Fruit fly (Drosophila melanogaster) whole organism, embryonic: ENCODE data around the gene CG5180.
A peak's percentile ranks its signal among the peaks of the same experiment; 100 is the strongest.

Experiments used
- CG12769 ChIP-seq: fragments of 200-800 bp; sonication (Bioruptor generic); optimal IDR thresholded peaks from 2 replicates; lab custom pipeline; 2019; ENCODE audit warnings: missing biosample characterization, mild to moderate bottlenecking, missing genetic modification characterization, moderate library complexity
- CG13296 ChIP-seq: fragments of 200-800 bp; sonication (Bioruptor generic); optimal IDR thresholded peaks from 3 replicates; lab custom pipeline; 2018; ENCODE audit warnings: missing biosample characterization, mild to moderate bottlenecking, missing genetic modification characterization
- CG13894 ChIP-seq: fragments of 200-800 bp; sonication (Bioruptor generic); optimal IDR thresholded peaks from 3 replicates; lab custom pipeline; 2018; ENCODE audit warnings: missing biosample characterization, mild to moderate bottlenecking, missing genetic modification characterization, moderate library complexity
- CG15696 ChIP-seq: fragments of 200-800 bp; sonication (Bioruptor generic); optimal IDR thresholded peaks from 2 replicates; lab custom pipeline; 2019; ENCODE audit warnings: missing biosample characterization, mild to moderate bottlenecking, missing genetic modification characterization, moderate library complexity
- CG1603 ChIP-seq: fragments of 200-800 bp; sonication (Bioruptor generic); optimal IDR thresholded peaks from 2 replicates; lab custom pipeline; 2019; ENCODE audit warnings: missing biosample characterization, mild to moderate bottlenecking, missing genetic modification characterization, moderate library complexity
- CG17802 ChIP-seq: fragments of 200-800 bp; sonication (Bioruptor generic); optimal IDR thresholded peaks from 2 replicates; lab custom pipeline; 2018; ENCODE audit warnings: missing biosample characterization, mild to moderate bottlenecking, missing genetic modification characterization, moderate library complexity
- CG31441 ChIP-seq: fragments of 200-800 bp; sonication (Bioruptor generic); IDR thresholded peaks from 2 replicates; pipeline ENCODE4 v1.3.6; 2022; ENCODE audit warnings: missing biosample characterization, missing genetic modification characterization
- CG32532 ChIP-seq: fragments of 200-800 bp; sonication (Bioruptor generic); IDR thresholded peaks from 2 replicates; pipeline ENCODE4 v1.3.6; 2022; ENCODE audit warnings: missing biosample characterization, missing genetic modification characterization
- CG3407 ChIP-seq: fragments of 200-800 bp; sonication (Bioruptor generic); optimal IDR thresholded peaks from 2 replicates; lab custom pipeline; 2018; ENCODE audit warnings: missing biosample characterization, mild to moderate bottlenecking, missing genetic modification characterization
- CG6689 ChIP-seq: fragments of 200-800 bp; sonication (Bioruptor generic); IDR thresholded peaks from 2 replicates; pipeline ENCODE4 v1.3.6; 2022; ENCODE audit warnings: missing biosample characterization, missing genetic modification characterization
- CG6765 ChIP-seq: fragments of 200-800 bp; sonication (Bioruptor generic); optimal IDR thresholded peaks from 3 replicates; lab custom pipeline; 2017; ENCODE audit warnings: missing biosample characterization, mild to moderate bottlenecking, missing genetic modification characterization
- CG6813 ChIP-seq: fragments of 200-800 bp; sonication (Bioruptor generic); optimal IDR thresholded peaks from 2 replicates; lab custom pipeline; 2017; ENCODE audit warnings: missing biosample characterization, missing genetic modification characterization, mild to moderate bottlenecking, moderate library complexity, missing genetic modification reagents
- CG7556 ChIP-seq: fragments of 200-800 bp; sonication (Bioruptor generic); optimal IDR thresholded peaks from 2 replicates; lab custom pipeline; 2017; ENCODE audit warnings: missing biosample characterization, mild to moderate bottlenecking, missing genetic modification characterization
- CG7987 ChIP-seq: fragments of 200-800 bp; sonication (Bioruptor generic); optimal IDR thresholded peaks from 2 replicates; lab custom pipeline; 2018; ENCODE audit warnings: missing biosample characterization, mild to moderate bottlenecking, missing genetic modification characterization, moderate library complexity
- CG8089 ChIP-seq: fragments of 200-800 bp; sonication (Bioruptor generic); optimal IDR thresholded peaks from 3 replicates; lab custom pipeline; 2016; ENCODE audit warnings: missing biosample characterization, missing genetic modification characterization
- CG8478 ChIP-seq: fragments of >200 bp; optimal IDR thresholded peaks from 2 replicates; lab custom pipeline; 2018
- CG8765 ChIP-seq: fragments of 200-800 bp; sonication (Bioruptor generic); IDR thresholded peaks from 2 replicates; pipeline ENCODE4 v1.3.6; 2022; ENCODE audit warnings: missing biosample characterization, missing genetic modification characterization
- CrebB ChIP-seq: fragments of 200-800 bp; sonication (Bioruptor generic); optimal IDR thresholded peaks from 3 replicates; lab custom pipeline; 2018; ENCODE audit warnings: missing biosample characterization, mild to moderate bottlenecking, missing genetic modification characterization
- Dek ChIP-seq: fragments of 200-800 bp; sonication (Bioruptor generic); optimal IDR thresholded peaks from 3 replicates; lab custom pipeline; 2019; ENCODE audit warnings: missing biosample characterization, mild to moderate bottlenecking, missing genetic modification characterization, moderate library complexity
- Ets65A ChIP-seq: fragments of 200-800 bp; sonication (Bioruptor generic); peaks from one replicate; lab custom pipeline; 2016; ENCODE audit warnings: missing biosample characterization, missing genetic modification characterization
- HmgZ ChIP-seq: fragments of 200-800 bp; sonication (Bioruptor generic); optimal IDR thresholded peaks from 2 replicates; lab custom pipeline; 2018; ENCODE audit warnings: missing biosample characterization, mild to moderate bottlenecking, missing genetic modification characterization
- Sry-β ChIP-seq: fragments of 200-800 bp; sonication (Bioruptor generic); optimal IDR thresholded peaks from 2 replicates; lab custom pipeline; 2018; ENCODE audit warnings: missing biosample characterization, mild to moderate bottlenecking, missing genetic modification characterization, moderate library complexity
- TFAM ChIP-seq: fragments of 200-800 bp; sonication (Bioruptor generic); optimal IDR thresholded peaks from 2 replicates; lab custom pipeline; 2017; ENCODE audit warnings: missing biosample characterization, missing genetic modification characterization, inconsistent platforms
- Trl ChIP-seq, 3 experiments: fragments of >200 bp in 2 of 3; fragments of 200-800 bp in 1 of 3; sonication (Bioruptor generic) in 1 of 3; optimal IDR thresholded peaks; 2 replicates in 1 of 3; 3 replicates in 2 of 3; lab custom pipeline; 2016 to 2017; ENCODE audit warnings: missing biosample characterization in 1 of 3, missing genetic modification characterization in 1 of 3
- ab ChIP-seq: fragments of 200-800 bp; sonication (Bioruptor generic); optimal IDR thresholded peaks from 2 replicates; lab custom pipeline; 2016; ENCODE audit warnings: missing biosample characterization, missing genetic modification characterization
- bbx ChIP-seq: fragments of 200-800 bp; sonication (Bioruptor generic); IDR thresholded peaks from 2 replicates; pipeline ENCODE4 v1.3.6; 2022; ENCODE audit warnings: missing biosample characterization, missing genetic modification characterization; ENCODE audit not compliant: partially characterized antibody
- crc ChIP-seq: fragments of 200-800 bp; sonication (Bioruptor generic); optimal IDR thresholded peaks from 2 replicates; lab custom pipeline; 2016; ENCODE audit warnings: missing biosample characterization, missing genetic modification characterization
- dan ChIP-seq: fragments of 200-800 bp; sonication (Bioruptor generic); IDR thresholded peaks from 2 replicates; pipeline ENCODE4 v1.3.6; 2022; ENCODE audit warnings: missing biosample characterization, missing genetic modification characterization
- dmrt11E ChIP-seq: fragments of 200-800 bp; sonication (Bioruptor generic); optimal IDR thresholded peaks from 3 replicates; lab custom pipeline; 2018; ENCODE audit warnings: missing biosample characterization, mild to moderate bottlenecking, missing genetic modification characterization, moderate library complexity
- ems ChIP-seq: fragments of 200-800 bp; sonication (Bioruptor generic); optimal IDR thresholded peaks from 3 replicates; lab custom pipeline; 2016; ENCODE audit warnings: missing biosample characterization, missing genetic modification characterization
- grau ChIP-seq: fragments of 200-800 bp; optimal IDR thresholded peaks from 3 replicates; lab custom pipeline; 2019; ENCODE audit warnings: missing biosample characterization, mild to moderate bottlenecking, missing genetic modification characterization, moderate library complexity
- gt ChIP-seq: fragments of 200-800 bp; sonication (Bioruptor generic); IDR thresholded peaks from 2 replicates; pipeline ENCODE4 v1.3.6; 2022; ENCODE audit warnings: missing biosample characterization, missing genetic modification characterization
- insv ChIP-seq, 2 experiments: fragments of 200-800 bp; sonication (Bioruptor generic); optimal IDR thresholded peaks; 3 replicates each; lab custom pipeline; 2016 to 2018; ENCODE audit warnings: missing biosample characterization in 2 of 2, missing genetic modification characterization in 2 of 2
- jing ChIP-seq: fragments of 200-800 bp; sonication (Bioruptor generic); optimal IDR thresholded peaks from 2 replicates; lab custom pipeline; 2018; ENCODE audit warnings: missing biosample characterization, mild to moderate bottlenecking, missing genetic modification characterization
- kni ChIP-seq: fragments of 200-800 bp; sonication (Bioruptor generic); optimal IDR thresholded peaks from 3 replicates; lab custom pipeline; 2017; ENCODE audit warnings: mild to moderate bottlenecking, missing biosample characterization, missing genetic modification reagents, missing genetic modification characterization
- org-1 ChIP-seq: fragments of 200-800 bp; sonication (Bioruptor generic); optimal IDR thresholded peaks from 2 replicates; lab custom pipeline; 2017; ENCODE audit warnings: missing biosample characterization, missing genetic modification characterization
- otp ChIP-seq: fragments of 200-800 bp; sonication (Bioruptor generic); IDR thresholded peaks from 3 replicates; pipeline ENCODE4, ENCODE4 v1.3.6; 2022; ENCODE audit warnings: missing biosample characterization, missing genetic modification characterization
- pita ChIP-seq: fragments of 200-800 bp; sonication (Bioruptor generic); optimal IDR thresholded peaks from 2 replicates; lab custom pipeline; 2017; ENCODE audit warnings: missing biosample characterization, mild to moderate bottlenecking, missing genetic modification characterization
- slp2 ChIP-seq: fragments of 200-800 bp; sonication (Bioruptor generic); optimal IDR thresholded peaks from 2 replicates; lab custom pipeline; 2016; ENCODE audit warnings: missing biosample characterization, missing genetic modification characterization
- sna ChIP-seq: fragments of 200-800 bp; sonication (Bioruptor generic); IDR thresholded peaks from 2 replicates; pipeline ENCODE4 v1.3.6; 2022; ENCODE audit warnings: missing biosample characterization, missing genetic modification characterization; ENCODE audit not compliant: partially characterized antibody
- ssp ChIP-seq: fragments of 200-800 bp; sonication (Bioruptor generic); IDR thresholded peaks from 2 replicates; pipeline ENCODE4 v1.3.6; 2022; ENCODE audit warnings: missing biosample characterization, missing genetic modification characterization
- usp ChIP-seq: fragments of >200 bp; optimal IDR thresholded peaks from 2 replicates; lab custom pipeline; 2017; ENCODE audit warnings: missing biosample characterization, missing genetic modification characterization
- vfl ChIP-seq: fragments of 200-800 bp; sonication (Bioruptor generic); optimal IDR thresholded peaks from 2 replicates; lab custom pipeline; 2016; ENCODE audit warnings: missing biosample characterization, missing genetic modification characterization
- zen ChIP-seq: fragments of 200-800 bp; sonication (Bioruptor generic); optimal IDR thresholded peaks from 3 replicates; lab custom pipeline; 2018; ENCODE audit warnings: missing biosample characterization, mild to moderate bottlenecking, missing genetic modification characterization, moderate library complexity
- zfh1 ChIP-seq: fragments of 200-800 bp; sonication (Bioruptor generic); IDR thresholded peaks from 3 replicates; pipeline ENCODE4 v1.3.6; 2022; ENCODE audit warnings: missing biosample characterization, missing genetic modification characterization

CG5180 gene

dm6 chr3R:20549855-20550603, 7.7 kb upstream of the CG5180 start (continued):
- TF ChIP-seq CrebB (tag; lab: Kevin White, UChicago) (peak; percentile 48), CG13296 (GFP tag; lab: Kevin White, UChicago) (peak; percentile 73)

- TF ChIP-seq CG6689 (GFP tag; lab: Robert Waterston, UW) (peak; percentile 24; the same call in 1 of the 2 replicates), zfh1 (peak; percentile 60; the same call in 2 of the 3 replicates), gt (GFP tag; lab: Robert Waterston, UW) (no peak), CG8478 (no peak), vfl (GFP tag; lab: Kevin White, UChicago) (peak; percentile 38), pita (GFP tag; lab: Kevin White, UChicago) (no peak), usp (GFP tag; lab: Kevin White, UChicago) (no peak), CG13894 (tag; lab: Kevin White, UChicago) (peak; percentile 63), TFAM (GFP tag; lab: Kevin White, UChicago) (peak; percentile 55), Ets65A (peak; percentile 84), ab (no peak), CG6765 (GFP tag; lab: Kevin White, UChicago) (peak; percentile 77), CG7556 (peak; percentile 8), ssp (GFP tag; lab: Robert Waterston, UW) (no peak; the same call in 1 of the 2 replicates), CG15696 (tag; lab: Kevin White, UChicago) (peak; percentile 91), grau (peak; percentile 33), CG6813 (GFP tag; lab: Kevin White, UChicago) (peak; percentile 96), CG32532 (GFP tag; lab: Robert Waterston, UW) (peak; percentile 28), otp (GFP tag; lab: Robert Waterston, UW) (peak; percentile 61; the same call in 2 of the 3 replicates), ems (GFP tag; lab: Kevin White, UChicago) (peak; percentile 46), CG3407 (GFP tag; lab: Kevin White, UChicago) (peak; percentile 91), Trl (optimal IDR thresholded peaks at IDR 0.05; lab: Kevin White, UChicago) (no peak), Trl (GFP tag; optimal IDR thresholded peaks at IDR 0.05; lab: Kevin White, UChicago) (peak; percentile 59), insv (GFP tag; optimal IDR thresholded peaks at IDR 0.05; lab: Kevin White, UChicago) (peak; percentile 72 to 96), bbx (GFP tag; lab: Robert Waterston, UW) (peak; percentile 99), CG17802 (tag; lab: Kevin White, UChicago) (peak; percentile 47), CG8089 (GFP tag; lab: Kevin White, UChicago) (peak; percentile 24), CG31441 (no peak; the same call in 1 of the 2 replicates), Sry-β (GFP tag; lab: Kevin White, UChicago) (peak; percentile 59), slp2 (GFP tag; lab: Kevin White, UChicago) (peak; percentile 50), crc (GFP tag; lab: Kevin White, UChicago) (peak; percentile 42), CG7987 (peak; percentile 98), CG8765 (no peak), CG1603 (tag; lab: Kevin White, UChicago) (peak; percentile 70), kni (GFP tag; lab: Kevin White, UChicago) (peak; percentile 98), org-1 (peak; percentile 80), jing (no peak), zen (peak; percentile 49), HmgZ (tag; lab: Kevin White, UChicago) (peak; percentile 82), Dek (peak; percentile 58), sna (GFP tag; lab: Robert Waterston, UW) (peak; percentile 76), CG12769 (tag; lab: Kevin White, UChicago) (peak; percentile 84), dan (GFP tag; lab: Robert Waterston, UW) (no peak), dmrt11E (peak; percentile 46)
Measured at dm6 chr3R:20550632-20551486, 6.9 kb upstream of the CG5180 start.
